Fruit fly (Drosophila melanogaster): Measurements from ENCODE around the gene pum.

pum gene

dm6 chr3R:9064874-9065273, 172.6 kb downstream of the pum start, which contains the start of the genes beag and Ada (continued):
- TF ChIP-seq p53 (GFP tag; optimal IDR thresholded peaks at IDR 0.05) = no peak
- TF ChIP-seq CG17568 (GFP tag; optimal IDR thresholded peaks at IDR 0.05) = no peak
- no peak for TF ChIP-seq CG10431 (GFP tag; optimal IDR thresholded peaks at IDR 0.05)
- TF ChIP-seq lola (GFP tag; optimal IDR thresholded peaks at IDR 0.05) = peak in 1 of 3 experiments; percentile 40
- peak; percentile 83 for TF ChIP-seq CG3281 (GFP tag; optimal IDR thresholded peaks at IDR 0.05)
- TF ChIP-seq Six4 (GFP tag; optimal IDR thresholded peaks at IDR 0.05) = no peak
- TF ChIP-seq CG43689 (GFP tag; IDR thresholded peaks at IDR 0.05) = no peak
- no peak for TF ChIP-seq esg (GFP tag; conservative IDR thresholded peaks at IDR 0.05)
- no peak for TF ChIP-seq gsb-n (tag; optimal IDR thresholded peaks at IDR 0.05)
- peak; percentile 15 for TF ChIP-seq CG7987 (GFP tag; optimal IDR thresholded peaks at IDR 0.05)
- TF ChIP-seq hb (GFP tag; IDR thresholded peaks at IDR 0.05; ENCODE audit: partially characterized antibody) = 0 out of 3 replicates have a peak, but pooled peaks have one; percentile 30
- TF ChIP-seq corto (GFP tag; optimal IDR thresholded peaks at IDR 0.05) = no peak
- TF ChIP-seq usp (GFP tag; optimal IDR thresholded peaks at IDR 0.05) = no peak
- TF ChIP-seq Atf3 (GFP tag; optimal IDR thresholded peaks at IDR 0.05) = no peak
- no peak for TF ChIP-seq ATbp (GFP tag; optimal IDR thresholded peaks at IDR 0.05)
- TF ChIP-seq CG11247 (GFP tag; IDR thresholded peaks at IDR 0.05) = no peak
- TF ChIP-seq CG32767 (GFP tag; IDR thresholded peaks at IDR 0.05) = 0 out of 2 replicates have a peak, but pooled peaks have one; percentile 15
- TF ChIP-seq H2.0 (GFP tag; IDR thresholded peaks at IDR 0.05) = no peak; the same call in 1 of the 2 replicates
- TF ChIP-seq CG4328 (GFP tag; optimal IDR thresholded peaks at IDR 0.05) = no peak
- TF ChIP-seq bcd (GFP tag; optimal IDR thresholded peaks at IDR 0.05) = no peak
- peak; percentile 33 for TF ChIP-seq disco-r (GFP tag; optimal IDR thresholded peaks at IDR 0.05)
- no peak for TF ChIP-seq Oli (tag; optimal IDR thresholded peaks at IDR 0.05)
- peak; percentile 50 for TF ChIP-seq her (GFP tag; optimal IDR thresholded peaks at IDR 0.05)
- TF ChIP-seq Doc3 (GFP tag; IDR thresholded peaks at IDR 0.05; ENCODE audit: partially characterized antibody) = 0 out of 3 replicates have a peak, but pooled peaks have one; percentile 49
- no peak for TF ChIP-seq zfh1 (GFP tag; IDR thresholded peaks at IDR 0.05)
- no peak for TF ChIP-seq ro (GFP tag; IDR thresholded peaks at IDR 0.05)
- TF ChIP-seq CG14050 (GFP tag; IDR thresholded peaks at IDR 0.05) = no peak
- TF ChIP-seq CG11504 (tag; optimal IDR thresholded peaks at IDR 0.05) = no peak
- peak; percentile 91 for TF ChIP-seq MESR4 (GFP tag; optimal IDR thresholded peaks at IDR 0.05)
- TF ChIP-seq CG2120 (GFP tag; optimal IDR thresholded peaks at IDR 0.05) = peak; percentile 81
- peak; percentile 51 for TF ChIP-seq nmo (GFP tag; optimal IDR thresholded peaks at IDR 0.05)
- no peak for TF ChIP-seq kay (GFP tag; optimal IDR thresholded peaks at IDR 0.05)
- no peak for TF ChIP-seq bab2 (GFP tag; optimal IDR thresholded peaks at IDR 0.05)
- TF ChIP-seq grn (GFP tag; optimal IDR thresholded peaks at IDR 0.05) = no peak
- TF ChIP-seq abd-A (tag; optimal IDR thresholded peaks at IDR 0.05) = no peak
- peak; percentile 52; the same call in 1 of the 2 replicates for TF ChIP-seq sob (GFP tag; IDR thresholded peaks at IDR 0.05)
- peak; percentile 16 for TF ChIP-seq Ssrp (tag; optimal IDR thresholded peaks at IDR 0.05)
- TF ChIP-seq klu (GFP tag; IDR thresholded peaks at IDR 0.05) = no peak
- no peak for TF ChIP-seq CG6854 (GFP tag; optimal IDR thresholded peaks at IDR 0.05)
- peak; percentile 40; the same call in 1 of the 3 replicates for TF ChIP-seq Opbp (GFP tag; IDR thresholded peaks at IDR 0.05; ENCODE audit: partially characterized antibody)
- TF ChIP-seq ac (GFP tag; optimal IDR thresholded peaks at IDR 0.05) = no peak
- no peak for TF ChIP-seq CG17328 (GFP tag; IDR thresholded peaks at IDR 0.05)
- TF ChIP-seq CG9932 (GFP tag; IDR thresholded peaks at IDR 0.05) = peak; percentile 84
- peak; percentile 54 for TF ChIP-seq Ptx1 (GFP tag; IDR thresholded peaks at IDR 0.05)
- peak; percentile 29 for TF ChIP-seq fu2 (GFP tag; optimal IDR thresholded peaks at IDR 0.05)
- TF ChIP-seq CG30020 (tag; optimal IDR thresholded peaks at IDR 0.05) = peak; percentile 68
- 0 out of 2 replicates have a peak, but pooled peaks have one; percentile 13 for TF ChIP-seq hbn (GFP tag; IDR thresholded peaks at IDR 0.05; ENCODE audit: partially characterized antibody)
- peak; percentile 36 for TF ChIP-seq CG17359 (tag; optimal IDR thresholded peaks at IDR 0.05)
- TF ChIP-seq Drgx (GFP tag; IDR thresholded peaks at IDR 0.05) = no peak
- TF ChIP-seq dmrt99B (tag; optimal IDR thresholded peaks at IDR 0.05) = no peak
- no peak; the same call in 1 of the 2 replicates for TF ChIP-seq chm (GFP tag; IDR thresholded peaks at IDR 0.05)
